Fruit fly (Drosophila melanogaster): Measurements from ENCODE around the gene CG46514.
"Not testable (repeated sequence)": the region's sequence is repeated elsewhere in the genome, so short reads cannot be mapped to it uniquely, and the experiment has no call there.

dm6 chrX:22162623-22163022, 34.4 kb upstream of the CG46514 start, which contains the start of gene CG46507:
- TF ChIP-seq CG3407 (GFP tag; optimal IDR thresholded peaks at IDR 0.05); CG17829 (tag; optimal IDR thresholded peaks at IDR 0.05); Nf-YB (GFP tag; optimal IDR thresholded peaks at IDR 0.05); Blimp-1 (GFP tag; optimal IDR thresholded peaks at IDR 0.05); wdn (GFP tag; IDR thresholded peaks at IDR 0.05): not testable (repeated sequence)

All from whole organism, embryonic.